Fruit fly (Drosophila melanogaster) whole organism, pupa: ENCODE measurements around the gene CG11134.

Experiments
- CG10348 ChIP-seq: fragments of 200-800 bp; sonication (Bioruptor generic); IDR thresholded peaks from 2 replicates; pipeline ENCODE4 v1.3.6; 2022; ENCODE audit warnings: missing biosample characterization, missing genetic modification characterization
- CG12605 ChIP-seq: fragments of 200-800 bp; sonication (Bioruptor generic); IDR thresholded peaks from 2 replicates; pipeline ENCODE4 v1.3.6; 2022; ENCODE audit warnings: missing biosample characterization, missing genetic modification characterization
- CG13204 ChIP-seq: fragments of 200-800 bp; sonication (Bioruptor generic); optimal IDR thresholded peaks from 2 replicates; lab custom pipeline; 2018; ENCODE audit warnings: missing biosample characterization, mild to moderate bottlenecking, missing genetic modification characterization, moderate library complexity
- CG14655 ChIP-seq: fragments of 200-800 bp; sonication (Bioruptor generic); optimal IDR thresholded peaks from 3 replicates; lab custom pipeline; 2017; ENCODE audit warnings: mild to moderate bottlenecking, missing biosample characterization, missing genetic modification reagents, missing genetic modification characterization
- CG15710 ChIP-seq: fragments of 200-800 bp; sonication (Bioruptor generic); optimal IDR thresholded peaks from 2 replicates; lab custom pipeline; 2018; ENCODE audit warnings: missing biosample characterization, mild to moderate bottlenecking, missing genetic modification characterization, moderate library complexity
- CG17806 ChIP-seq: fragments of 200-800 bp; sonication (Bioruptor generic); optimal IDR thresholded peaks from 2 replicates; lab custom pipeline; 2018; ENCODE audit warnings: missing biosample characterization, mild to moderate bottlenecking, missing genetic modification characterization, moderate library complexity
- CG32121 ChIP-seq: fragments of 200-800 bp; sonication (Bioruptor generic); IDR thresholded peaks from 2 replicates; pipeline ENCODE4 v1.3.6; 2022; ENCODE audit warnings: missing biosample characterization, missing genetic modification characterization
- CG34367 ChIP-seq: fragments of 200-800 bp; sonication (Bioruptor generic); optimal IDR thresholded peaks from 2 replicates; lab custom pipeline; 2018; ENCODE audit warnings: missing biosample characterization, mild to moderate bottlenecking, missing genetic modification characterization
- CG4496 ChIP-seq: fragments of 200-800 bp; sonication (Bioruptor generic); IDR thresholded peaks from 3 replicates; pipeline ENCODE4 v1.3.6; 2022; ENCODE audit warnings: missing biosample characterization, missing genetic modification characterization
- CG8159 ChIP-seq: fragments of 200-800 bp; sonication (Bioruptor generic); optimal IDR thresholded peaks from 3 replicates; lab custom pipeline; 2018; ENCODE audit warnings: missing biosample characterization, mild to moderate bottlenecking, missing genetic modification characterization, moderate library complexity
- CG8301 ChIP-seq: fragments of 200-800 bp; sonication (Bioruptor generic); optimal IDR thresholded peaks from 2 replicates; lab custom pipeline; 2018; ENCODE audit warnings: missing biosample characterization, mild to moderate bottlenecking, missing genetic modification characterization
- CG9948 ChIP-seq: fragments of 200-800 bp; sonication (Bioruptor generic); optimal IDR thresholded peaks from 2 replicates; lab custom pipeline; 2018; ENCODE audit warnings: missing biosample characterization, mild to moderate bottlenecking, missing genetic modification characterization, moderate library complexity
- D1 ChIP-seq: fragments of 200-800 bp; sonication (Bioruptor generic); optimal IDR thresholded peaks from 2 replicates; lab custom pipeline; 2018; ENCODE audit warnings: missing biosample characterization, mild to moderate bottlenecking, missing genetic modification characterization, moderate library complexity
- EcR ChIP-seq: fragments of 200-800 bp; sonication (Bioruptor generic); optimal IDR thresholded peaks from 3 replicates; lab custom pipeline; 2019; ENCODE audit warnings: missing biosample characterization, missing genetic modification characterization, mild to moderate bottlenecking, moderate library complexity, missing genetic modification reagents
- Ets98B ChIP-seq: fragments of 200-800 bp; sonication (Bioruptor generic); IDR thresholded peaks from 2 replicates; pipeline ENCODE4 v1.3.6; 2022; ENCODE audit warnings: missing biosample characterization, missing genetic modification characterization
- Pif1A ChIP-seq: fragments of 200-800 bp; sonication (Bioruptor generic); optimal IDR thresholded peaks from 3 replicates; lab custom pipeline; 2016; ENCODE audit warnings: missing biosample characterization, missing genetic modification characterization
- Pif1B ChIP-seq: fragments of 200-800 bp; sonication (Bioruptor generic); optimal IDR thresholded peaks from 3 replicates; lab custom pipeline; 2016; ENCODE audit warnings: missing biosample characterization, missing genetic modification characterization
- Snoo ChIP-seq: fragments of 200-800 bp; sonication (Bioruptor generic); optimal IDR thresholded peaks from 3 replicates; lab custom pipeline; 2017; ENCODE audit warnings: missing biosample characterization, mild to moderate bottlenecking, missing genetic modification characterization, inconsistent platforms
- fd96Ca ChIP-seq: fragments of 200-800 bp; sonication (Bioruptor generic); IDR thresholded peaks from 3 replicates; pipeline ENCODE4 v1.3.6; 2022; ENCODE audit warnings: missing biosample characterization, missing genetic modification characterization
- gl ChIP-seq: fragments of 200-800 bp; sonication (Bioruptor generic); optimal IDR thresholded peaks from 2 replicates; lab custom pipeline; 2018; ENCODE audit warnings: missing biosample characterization, mild to moderate bottlenecking, missing genetic modification characterization
- rn ChIP-seq: fragments of 200-800 bp; sonication (Bioruptor generic); IDR thresholded peaks from 2 replicates; pipeline ENCODE4 v1.3.6; 2022; ENCODE audit warnings: missing biosample characterization, missing genetic modification characterization

Gene CG11134

DNA sequence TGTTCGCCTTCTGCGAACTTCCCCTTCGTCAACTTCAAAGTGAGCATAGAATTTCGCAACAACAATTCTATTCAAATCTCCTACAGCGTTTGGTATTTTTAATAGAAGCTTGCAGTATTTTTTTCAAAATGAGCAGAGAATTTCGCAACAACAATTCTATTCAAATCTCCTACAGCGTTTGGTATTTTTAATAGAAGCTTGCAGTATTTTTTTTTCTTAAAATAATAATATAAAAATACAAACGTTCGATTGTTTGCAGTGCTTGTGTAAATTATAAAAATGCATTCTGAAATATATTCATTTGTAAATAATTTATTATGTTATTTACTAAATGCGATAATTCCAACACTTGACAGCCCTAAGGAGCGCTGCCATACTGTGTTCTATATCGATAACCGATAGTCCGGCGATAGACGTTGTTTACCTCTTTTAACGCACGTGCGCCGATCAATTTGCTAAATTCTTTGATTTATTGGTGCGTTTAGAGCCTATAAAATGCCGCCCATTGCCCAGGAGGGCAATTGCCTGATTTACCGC lies 19.1 kb downstream of the CG11134 start, which contains the start of the genes CG32625 and Rtc1:
Gene CG32625 (minus strand): TSS at position 51 of the 537 bp plus-strand sequence.
Gene Rtc1 (plus strand): TSS at position 404 of the 537 bp plus-strand sequence.
- TF ChIP-seq CG4496 = no peak
- no peak for TF ChIP-seq CG14655 (GFP tag; lab: Kevin White, UChicago)
- peak; percentile 20 for TF ChIP-seq CG15710
- peak; percentile 2 for TF ChIP-seq Pif1A (GFP tag; lab: Kevin White, UChicago)
- TF ChIP-seq EcR (GFP tag; lab: Kevin White, UChicago) = no peak
- peak; percentile 24 for TF ChIP-seq CG17806 (tag; lab: Kevin White, UChicago)
- TF ChIP-seq fd96Ca (GFP tag; lab: Robert Waterston, UW) = no peak
- TF ChIP-seq CG10348 (GFP tag; lab: Robert Waterston, UW) = no peak
- no peak for TF ChIP-seq gl (tag; lab: Kevin White, UChicago)
- no peak for TF ChIP-seq CG32121 (GFP tag; lab: Robert Waterston, UW)
- TF ChIP-seq CG12605 = no peak
- no peak for TF ChIP-seq D1 (tag; lab: Kevin White, UChicago)
- TF ChIP-seq CG34367 (tag; lab: Kevin White, UChicago) = no peak
- TF ChIP-seq CG13204 = no peak
- TF ChIP-seq Ets98B (GFP tag; lab: Robert Waterston, UW) = peak; percentile 42; the same call in 1 of the 2 replicates
- TF ChIP-seq Pif1B (GFP tag; lab: Kevin White, UChicago) = no peak
- TF ChIP-seq CG8301 (tag; lab: Kevin White, UChicago) = no peak
- no peak for TF ChIP-seq Snoo (tag; lab: Kevin White, UChicago)
- TF ChIP-seq CG9948 (tag; lab: Kevin White, UChicago) = no peak
- peak; percentile 7 for TF ChIP-seq CG8159

DNA sequence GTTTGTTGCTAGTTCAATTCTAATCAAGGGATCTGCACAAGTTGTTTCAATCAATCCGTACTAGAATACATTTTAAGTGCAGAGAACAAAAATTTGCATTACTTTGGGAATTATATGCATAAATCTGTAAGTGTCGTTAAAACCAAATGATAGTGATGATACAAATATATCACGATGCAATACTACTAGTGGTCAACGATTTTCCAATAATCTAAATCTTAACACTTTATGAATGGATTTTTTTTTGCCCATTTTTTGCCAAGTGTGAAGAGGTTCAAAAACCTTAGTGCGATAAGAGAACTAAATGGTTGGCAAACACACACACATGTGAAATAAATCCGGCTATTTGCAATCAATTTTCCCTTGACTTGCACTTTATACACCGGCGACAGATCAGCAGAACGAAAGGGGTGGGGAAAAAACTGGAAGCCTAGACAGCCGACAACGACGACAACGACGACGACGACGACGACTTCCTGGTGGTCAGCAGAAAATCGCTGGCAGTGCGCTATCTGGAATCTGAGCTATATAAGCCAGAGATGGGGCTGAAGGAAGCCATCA lies 21.3 kb downstream of the CG11134 start, which contains the start of gene Yp3:
Gene Yp3 (plus strand): TSS at position 558 of the 561 bp plus-strand sequence.
- TF ChIP-seq fd96Ca (GFP tag; lab: Robert Waterston, UW) (no peak), CG14655 (GFP tag; lab: Kevin White, UChicago) (no peak), CG8159 (no peak), CG8301 (tag; lab: Kevin White, UChicago) (no peak), CG15710 (no peak), CG13204 (no peak), EcR (GFP tag; lab: Kevin White, UChicago) (no peak), Snoo (tag; lab: Kevin White, UChicago) (no peak), CG10348 (GFP tag; lab: Robert Waterston, UW) (no peak), Ets98B (GFP tag; lab: Robert Waterston, UW) (no peak), CG34367 (tag; lab: Kevin White, UChicago) (no peak), CG12605 (no peak), D1 (tag; lab: Kevin White, UChicago) (no peak), rn (GFP tag; lab: Robert Waterston, UW) (no peak), CG17806 (tag; lab: Kevin White, UChicago) (no peak), CG9948 (tag; lab: Kevin White, UChicago) (no peak), CG32121 (GFP tag; lab: Robert Waterston, UW) (no peak)

DNA sequence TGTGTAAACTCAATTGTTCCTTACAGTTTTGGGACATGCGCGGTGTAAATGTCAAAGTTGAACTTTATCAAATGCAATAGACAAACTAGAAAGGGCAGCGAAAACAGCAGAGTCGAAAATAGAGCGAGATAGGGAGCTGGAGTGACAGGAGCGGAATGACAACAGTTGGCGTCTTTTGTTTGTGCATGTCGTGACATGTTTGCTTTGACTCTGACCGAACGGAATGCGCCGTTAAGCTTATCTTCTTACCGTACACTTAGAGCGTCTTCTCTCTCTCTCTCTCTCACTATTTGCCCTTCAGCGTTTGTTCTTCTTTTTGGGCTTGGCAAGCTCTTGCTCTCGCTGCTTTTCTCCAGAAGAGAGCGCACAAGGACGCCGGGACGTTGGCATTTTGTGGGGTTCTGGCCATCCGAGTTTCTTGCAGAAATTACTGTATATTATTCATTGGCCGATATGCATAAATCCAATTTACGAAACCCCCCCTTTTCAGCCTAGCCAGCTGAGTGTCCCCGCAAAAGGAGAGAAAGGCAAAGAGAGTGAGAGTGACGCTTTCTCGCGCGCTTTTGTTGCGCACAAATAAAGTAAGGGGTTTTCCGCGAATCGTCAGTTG lies 24.1 kb downstream of the CG11134 start:
- TF ChIP-seq gl (tag; lab: Kevin White, UChicago) (peak; percentile 5), CG17806 (tag; lab: Kevin White, UChicago) (no peak)

DNA sequence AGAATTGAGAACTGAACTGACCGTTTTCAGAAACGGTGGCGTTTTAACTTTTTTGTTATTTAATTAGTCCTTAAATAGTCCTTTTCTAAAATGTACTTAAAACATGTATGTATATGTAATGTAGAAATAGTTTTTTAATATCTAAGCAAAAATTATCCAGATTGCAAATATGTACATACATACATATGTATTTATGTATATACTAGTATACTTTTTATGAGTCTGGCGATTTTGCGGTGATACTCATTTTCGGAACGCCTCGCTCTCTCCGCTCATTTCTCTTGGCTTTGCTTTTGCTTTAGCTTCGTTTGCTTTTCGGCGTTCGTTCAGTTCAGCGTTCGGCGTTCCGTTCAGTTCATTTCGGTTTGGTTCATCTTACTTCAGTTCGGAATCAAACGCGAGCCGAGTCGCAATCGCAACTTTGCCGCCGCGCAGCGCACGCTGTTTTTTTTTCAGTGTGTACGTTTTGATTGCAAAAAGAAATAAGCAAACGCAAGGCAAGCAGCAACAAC lies 24.7 kb downstream of the CG11134 start, which contains the start of gene rdgB:
Gene rdgB (plus strand): TSS at position 381 of the 512 bp plus-strand sequence.
- peak; percentile 55; the same call in 1 of the 3 replicates for TF ChIP-seq fd96Ca (GFP tag; lab: Robert Waterston, UW)
- peak; percentile 38 for TF ChIP-seq EcR (GFP tag; lab: Kevin White, UChicago)
- peak; percentile 62 for TF ChIP-seq CG17806 (tag; lab: Kevin White, UChicago)
- peak; percentile 92 for TF ChIP-seq CG14655 (GFP tag; lab: Kevin White, UChicago)
- TF ChIP-seq D1 (tag; lab: Kevin White, UChicago) = no peak
- TF ChIP-seq gl (tag; lab: Kevin White, UChicago) = peak; percentile 22
- TF ChIP-seq CG8159 = peak; percentile 86
- TF ChIP-seq CG34367 (tag; lab: Kevin White, UChicago) = peak; percentile 63
- peak; percentile 71 for TF ChIP-seq Snoo (tag; lab: Kevin White, UChicago)
- TF ChIP-seq Pif1B (GFP tag; lab: Kevin White, UChicago) = peak; percentile 61
- TF ChIP-seq CG13204 = peak; percentile 64
- TF ChIP-seq Ets98B (GFP tag; lab: Robert Waterston, UW) = peak; percentile 73
- no peak for TF ChIP-seq CG10348 (GFP tag; lab: Robert Waterston, UW)
- peak; percentile 69 for TF ChIP-seq CG4496
- TF ChIP-seq CG8301 (tag; lab: Kevin White, UChicago) = peak; percentile 83
- TF ChIP-seq CG9948 (tag; lab: Kevin White, UChicago) = peak; percentile 81
- TF ChIP-seq Pif1A (GFP tag; lab: Kevin White, UChicago) = peak; percentile 23
- peak; percentile 64 for TF ChIP-seq CG32121 (GFP tag; lab: Robert Waterston, UW)
- peak; percentile 27; the same call in 1 of the 2 replicates for TF ChIP-seq rn (GFP tag; lab: Robert Waterston, UW)
- peak; percentile 81 for TF ChIP-seq CG15710
- TF ChIP-seq CG12605 = peak; percentile 66; the same call in 1 of the 2 replicates
- TF ChIP-seq, all 21 proteins: peak for 19
